Fruit fly (Drosophila melanogaster) whole organism, embryonic: Measurements from ENCODE around the gene Yif1.

Source experiments
- Ada2b ChIP-seq: fragments of 200-800 bp; sonication (Bioruptor generic); IDR thresholded peaks from 2 replicates; pipeline ENCODE4 v1.3.6; 2022; ENCODE audit warnings: missing biosample characterization, missing genetic modification characterization
- Adf1 ChIP-seq: fragments of 200-800 bp; sonication (Bioruptor generic); IDR thresholded peaks from 2 replicates; pipeline ENCODE4 v1.3.6; 2022; ENCODE audit warnings: missing biosample characterization, missing genetic modification characterization
- Atf-2 ChIP-seq: fragments of 200-800 bp; sonication (Bioruptor generic); optimal IDR thresholded peaks from 2 replicates; lab custom pipeline; 2016; ENCODE audit warnings: missing biosample characterization, missing genetic modification characterization
- Atf6 ChIP-seq: fragments of 200-800 bp; sonication (Bioruptor generic); IDR thresholded peaks from 2 replicates; pipeline ENCODE4 v1.3.6; 2022; ENCODE audit warnings: missing biosample characterization, missing genetic modification characterization
- CG10565 ChIP-seq: fragments of 200-800 bp; sonication (Bioruptor generic); optimal IDR thresholded peaks from 3 replicates; lab custom pipeline; 2016; ENCODE audit warnings: missing biosample characterization, mild to moderate bottlenecking, missing genetic modification characterization
- CG12071 ChIP-seq: fragments of 200-800 bp; sonication (Bioruptor generic); optimal IDR thresholded peaks from 3 replicates; lab custom pipeline; 2018; ENCODE audit warnings: missing biosample characterization, mild to moderate bottlenecking, missing genetic modification characterization
- CG12104 ChIP-seq: fragments of 200-800 bp; sonication (Bioruptor generic); optimal IDR thresholded peaks from 3 replicates; lab custom pipeline; 2016; ENCODE audit warnings: missing biosample characterization, missing genetic modification characterization
- CG12769 ChIP-seq: fragments of 200-800 bp; sonication (Bioruptor generic); optimal IDR thresholded peaks from 2 replicates; lab custom pipeline; 2019; ENCODE audit warnings: missing biosample characterization, mild to moderate bottlenecking, missing genetic modification characterization, moderate library complexity
- CG13123 ChIP-seq: fragments of 200-800 bp; sonication (Bioruptor generic); optimal IDR thresholded peaks from 2 replicates; lab custom pipeline; 2016; ENCODE audit warnings: missing biosample characterization, missing genetic modification characterization
- CG13894 ChIP-seq: fragments of 200-800 bp; sonication (Bioruptor generic); optimal IDR thresholded peaks from 3 replicates; lab custom pipeline; 2018; ENCODE audit warnings: missing biosample characterization, mild to moderate bottlenecking, missing genetic modification characterization, moderate library complexity
- CG14014 ChIP-seq: fragments of 200-800 bp; sonication (Bioruptor generic); IDR thresholded peaks from 2 replicates; pipeline ENCODE4 v1.3.6; 2022; ENCODE audit warnings: missing biosample characterization, missing genetic modification characterization
- CG1647 ChIP-seq: fragments of 200-800 bp; sonication (Bioruptor generic); optimal IDR thresholded peaks from 3 replicates; lab custom pipeline; 2016; ENCODE audit warnings: missing biosample characterization, missing genetic modification characterization
- CG16779 ChIP-seq: fragments of 200-800 bp; sonication (Bioruptor generic); IDR thresholded peaks from 2 replicates; pipeline ENCODE4 v1.3.6; 2022; ENCODE audit warnings: missing biosample characterization, missing genetic modification characterization
- CG16863 ChIP-seq: fragments of 200-800 bp; sonication (Bioruptor generic); optimal IDR thresholded peaks from 3 replicates; lab custom pipeline; 2016; ENCODE audit warnings: missing biosample characterization, missing genetic modification characterization
- CG17328 ChIP-seq: fragments of 200-800 bp; sonication (Bioruptor generic); IDR thresholded peaks from 2 replicates; pipeline ENCODE4 v1.3.6; 2022; ENCODE audit warnings: missing biosample characterization, missing genetic modification characterization
- CG17829 ChIP-seq: fragments of 200-800 bp; optimal IDR thresholded peaks from 2 replicates; lab custom pipeline; 2019; ENCODE audit warnings: missing biosample characterization, mild to moderate bottlenecking, missing genetic modification characterization, moderate library complexity
- CG2712 ChIP-seq: fragments of 200-800 bp; optimal IDR thresholded peaks from 3 replicates; lab custom pipeline; 2019; ENCODE audit warnings: missing biosample characterization, mild to moderate bottlenecking, missing genetic modification characterization, moderate library complexity
- CG30403 ChIP-seq: fragments of 200-800 bp; sonication (Bioruptor generic); optimal IDR thresholded peaks from 3 replicates; lab custom pipeline; 2016; ENCODE audit warnings: missing biosample characterization, missing genetic modification characterization
- CG3281 ChIP-seq: fragments of 200-800 bp; sonication (Bioruptor generic); optimal IDR thresholded peaks from 3 replicates; lab custom pipeline; 2017; ENCODE audit warnings: missing biosample characterization, mild to moderate bottlenecking, missing genetic modification characterization
- CG34422 ChIP-seq: fragments of 200-800 bp; sonication (Bioruptor generic); IDR thresholded peaks from 3 replicates; pipeline ENCODE4 v1.3.6; 2022; ENCODE audit warnings: missing biosample characterization, missing genetic modification characterization
- CG6272 ChIP-seq: fragments of 200-800 bp; sonication (Bioruptor generic); IDR thresholded peaks from 2 replicates; pipeline ENCODE4 v1.3.6; 2022; ENCODE audit warnings: missing biosample characterization, missing genetic modification characterization
- CG6683 ChIP-seq: fragments of 200-800 bp; sonication (Bioruptor generic); optimal IDR thresholded peaks from 2 replicates; lab custom pipeline; 2017; ENCODE audit warnings: missing biosample characterization, mild to moderate bottlenecking, missing genetic modification characterization, missing genetic modification reagents
- CG8944 ChIP-seq: fragments of 200-800 bp; sonication (Bioruptor generic); optimal IDR thresholded peaks from 3 replicates; lab custom pipeline; 2016; ENCODE audit warnings: missing biosample characterization, missing genetic modification characterization
- CG9932 ChIP-seq: fragments of 200-800 bp; sonication (Bioruptor generic); IDR thresholded peaks from 2 replicates; pipeline ENCODE4 v1.3.6; 2022; ENCODE audit warnings: missing biosample characterization, missing genetic modification characterization
- Dad ChIP-seq: fragments of 200-800 bp; sonication (Bioruptor generic); optimal IDR thresholded peaks from 3 replicates; lab custom pipeline; 2016; ENCODE audit warnings: missing biosample characterization, missing genetic modification characterization
- Deaf1 ChIP-seq: fragments of 200-800 bp; optimal IDR thresholded peaks from 3 replicates; lab custom pipeline; 2019; ENCODE audit warnings: missing biosample characterization, mild to moderate bottlenecking, missing genetic modification characterization, moderate library complexity
- Fer1 ChIP-seq: fragments of 200-800 bp; sonication (Bioruptor generic); optimal IDR thresholded peaks from 2 replicates; lab custom pipeline; 2017; ENCODE audit warnings: missing biosample characterization, mild to moderate bottlenecking, missing genetic modification characterization
- GATAe ChIP-seq: fragments of 200-800 bp; sonication (Bioruptor generic); conservative IDR thresholded peaks from 2 replicates; pipeline ENCODE4 v1.3.6; 2022; ENCODE audit warnings: missing biosample characterization, missing genetic modification characterization
- HmgD ChIP-seq: fragments of 200-800 bp; sonication (Bioruptor generic); optimal IDR thresholded peaks from 3 replicates; lab custom pipeline; 2016; ENCODE audit warnings: missing biosample characterization, missing genetic modification characterization
- Hr78 ChIP-seq, 2 experiments: fragments of 200-800 bp in 1 of 2; fragments of >200 bp in 1 of 2; sonication (Bioruptor generic) in 1 of 2; optimal IDR thresholded peaks; 2 replicates each; lab custom pipeline; 2017 to 2019; ENCODE audit warnings: missing biosample characterization in 2 of 2, missing genetic modification characterization in 2 of 2, mild to moderate bottlenecking in 1 of 2, moderate library complexity in 1 of 2
- Jarid2 ChIP-seq: fragments of 200-800 bp; sonication (Bioruptor generic); optimal IDR thresholded peaks from 3 replicates; lab custom pipeline; 2017; ENCODE audit warnings: mild to moderate bottlenecking, missing biosample characterization, missing genetic modification reagents, missing genetic modification characterization
- Sox102F ChIP-seq: fragments of 200-800 bp; sonication (Bioruptor generic); optimal IDR thresholded peaks from 2 replicates; lab custom pipeline; 2018; ENCODE audit warnings: missing biosample characterization, mild to moderate bottlenecking, missing genetic modification characterization, moderate library complexity
- Sry-β ChIP-seq: fragments of 200-800 bp; sonication (Bioruptor generic); optimal IDR thresholded peaks from 2 replicates; lab custom pipeline; 2018; ENCODE audit warnings: missing biosample characterization, mild to moderate bottlenecking, missing genetic modification characterization, moderate library complexity
- Xrp1 ChIP-seq: fragments of 200-800 bp; sonication (Bioruptor generic); IDR thresholded peaks from 2 replicates; pipeline ENCODE4 v1.3.6; 2022; ENCODE audit warnings: missing biosample characterization, missing genetic modification characterization
- YL-1 ChIP-seq: fragments of 200-800 bp; sonication (Bioruptor generic); optimal IDR thresholded peaks from 3 replicates; lab custom pipeline; 2017; ENCODE audit warnings: missing biosample characterization, mild to moderate bottlenecking, missing genetic modification characterization
- abd-A ChIP-seq: fragments of 200-800 bp; sonication (Bioruptor generic); optimal IDR thresholded peaks from 3 replicates; lab custom pipeline; 2019; ENCODE audit warnings: missing biosample characterization, mild to moderate bottlenecking, missing genetic modification characterization, moderate library complexity
- chinmo ChIP-seq: fragments of 200-800 bp; sonication (Bioruptor generic); IDR thresholded peaks from 4 replicates; pipeline ENCODE4 v1.3.6; 2022; ENCODE audit warnings: missing biosample characterization, missing genetic modification characterization; ENCODE audit not compliant: partially characterized antibody
- crc ChIP-seq: fragments of 200-800 bp; sonication (Bioruptor generic); optimal IDR thresholded peaks from 2 replicates; lab custom pipeline; 2016; ENCODE audit warnings: missing biosample characterization, missing genetic modification characterization
- disco-r ChIP-seq: fragments of 200-800 bp; sonication (Bioruptor generic); optimal IDR thresholded peaks from 2 replicates; lab custom pipeline; 2016; ENCODE audit warnings: missing biosample characterization, missing genetic modification characterization
- esg ChIP-seq: fragments of 200-800 bp; sonication (Bioruptor generic); conservative IDR thresholded peaks from 2 replicates; pipeline ENCODE4 v1.3.6; 2022; ENCODE audit warnings: missing biosample characterization, missing genetic modification characterization
- ewg ChIP-seq: fragments of 200-800 bp; sonication (Bioruptor generic); optimal IDR thresholded peaks from 3 replicates; lab custom pipeline; 2017; ENCODE audit warnings: mild to moderate bottlenecking, missing biosample characterization, missing genetic modification reagents, missing genetic modification characterization
- fd3F ChIP-seq: fragments of 200-800 bp; sonication (Bioruptor generic); optimal IDR thresholded peaks from 2 replicates; lab custom pipeline; 2018; ENCODE audit warnings: missing biosample characterization, mild to moderate bottlenecking, missing genetic modification characterization, moderate library complexity
- grn ChIP-seq: fragments of 200-800 bp; sonication (Bioruptor generic); optimal IDR thresholded peaks from 3 replicates; lab custom pipeline; 2017; ENCODE audit warnings: missing biosample characterization, missing genetic modification characterization
- gsb-n ChIP-seq: fragments of 200-800 bp; sonication (Bioruptor generic); optimal IDR thresholded peaks from 3 replicates; lab custom pipeline; 2018; ENCODE audit warnings: missing biosample characterization, mild to moderate bottlenecking, missing genetic modification characterization
- hth ChIP-seq: fragments of >200 bp; optimal IDR thresholded peaks from 2 replicates; lab custom pipeline; 2017; ENCODE audit warnings: inconsistent platforms
- mld ChIP-seq: fragments of 200-800 bp; sonication (Bioruptor generic); IDR thresholded peaks from 3 replicates; pipeline ENCODE4 v1.3.6; 2022; ENCODE audit warnings: missing biosample characterization, missing genetic modification characterization; ENCODE audit not compliant: partially characterized antibody
- onecut ChIP-seq: fragments of 200-800 bp; sonication (Bioruptor generic); IDR thresholded peaks from 2 replicates; pipeline ENCODE4 v1.3.6; 2022; ENCODE audit warnings: missing biosample characterization, missing genetic modification characterization
- pfk ChIP-seq: fragments of 200-800 bp; sonication (Bioruptor generic); optimal IDR thresholded peaks from 2 replicates; lab custom pipeline; 2018; ENCODE audit warnings: missing biosample characterization, mild to moderate bottlenecking, missing genetic modification characterization, moderate library complexity
- scrt ChIP-seq: fragments of 200-800 bp; sonication (Bioruptor generic); optimal IDR thresholded peaks from 2 replicates; lab custom pipeline; 2018; ENCODE audit warnings: missing biosample characterization, mild to moderate bottlenecking, missing genetic modification characterization, moderate library complexity
- tgo ChIP-seq: fragments of 200-800 bp; sonication (Bioruptor generic); IDR thresholded peaks from 3 replicates; pipeline ENCODE4 v1.3.6; 2022; ENCODE audit warnings: missing biosample characterization, missing genetic modification characterization
- tio ChIP-seq: fragments of 200-800 bp; sonication (Bioruptor generic); optimal IDR thresholded peaks from 2 replicates; lab custom pipeline; 2017; ENCODE audit warnings: missing biosample characterization, missing genetic modification characterization, inconsistent platforms
- vvl ChIP-seq: fragments of 200-800 bp; sonication (Bioruptor generic); IDR thresholded peaks from 2 replicates; pipeline ENCODE4 v1.3.6; 2022; ENCODE audit warnings: missing biosample characterization, missing genetic modification characterization

Gene Yif1

DNA sequence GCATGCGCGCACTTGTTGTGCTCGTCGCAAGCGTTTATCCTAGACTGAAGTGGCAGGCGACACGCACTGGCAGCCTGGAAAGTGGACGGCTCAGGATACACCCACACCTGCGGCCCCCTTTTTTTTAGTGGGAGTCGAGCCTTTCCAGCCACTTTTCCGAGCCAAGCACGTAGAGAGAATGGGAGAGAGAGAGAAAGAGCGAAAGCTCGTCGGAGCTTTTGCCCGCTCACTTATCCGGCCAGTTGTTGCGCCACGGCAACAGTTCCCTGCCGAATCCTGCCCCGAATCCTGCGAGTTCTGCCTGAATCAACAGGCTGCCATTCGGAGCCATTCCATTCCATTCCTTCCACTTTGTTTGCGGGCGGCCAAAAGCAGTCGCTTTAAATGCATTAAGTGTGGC is 35.7 kb upstream of the Yif1 start, which contains the start of gene beat-VII (continued):
- no peak for TF ChIP-seq CG17328 (GFP tag; lab: Robert Waterston, UW)
- TF ChIP-seq YL-1 (GFP tag; lab: Kevin White, UChicago) = no peak
- no peak for TF ChIP-seq GATAe (GFP tag; lab: Robert Waterston, UW)
- no peak for TF ChIP-seq vvl (GFP tag; lab: Robert Waterston, UW)
- no peak for TF ChIP-seq CG2712 (tag; lab: Kevin White, UChicago)
- no peak for TF ChIP-seq grn (GFP tag; lab: Kevin White, UChicago)
- peak; percentile 74 for TF ChIP-seq Deaf1 (tag; lab: Kevin White, UChicago)
- TF ChIP-seq abd-A (tag; lab: Kevin White, UChicago) = peak; percentile 9
- no peak for TF ChIP-seq CG12071 (GFP tag; lab: Kevin White, UChicago)
- peak; percentile 2 for TF ChIP-seq ewg (GFP tag; lab: Kevin White, UChicago)
- peak; percentile 100 for TF ChIP-seq scrt
- TF ChIP-seq CG1647 (GFP tag; lab: Kevin White, UChicago) = no peak
- TF ChIP-seq Atf6 (GFP tag; lab: Robert Waterston, UW) = no peak
- TF ChIP-seq fd3F (GFP tag; lab: Kevin White, UChicago) = no peak
- TF ChIP-seq hth (lab: Kevin White, UChicago) = no peak
- TF ChIP-seq disco-r (GFP tag; lab: Kevin White, UChicago) = no peak
- TF ChIP-seq CG12104 (GFP tag; lab: Kevin White, UChicago) = no peak
- no peak for TF ChIP-seq CG16863 (GFP tag; lab: Kevin White, UChicago)
- no peak for TF ChIP-seq CG3281 (GFP tag; lab: Kevin White, UChicago)
- TF ChIP-seq CG17829 (tag; lab: Kevin White, UChicago) = no peak
- TF ChIP-seq chinmo (GFP tag; lab: Robert Waterston, UW) = 0 out of 4 replicates have a peak, but pooled peaks have one; percentile 56
- no peak for TF ChIP-seq CG13894 (tag; lab: Kevin White, UChicago)
- TF ChIP-seq mld (GFP tag; lab: Robert Waterston, UW) = no peak
- TF ChIP-seq CG16779 (GFP tag; lab: Robert Waterston, UW) = peak; percentile 77; the same call in 1 of the 2 replicates
- no peak for TF ChIP-seq pfk (GFP tag; lab: Kevin White, UChicago)
- no peak for TF ChIP-seq Atf-2 (GFP tag; lab: Kevin White, UChicago)
- 0 out of 2 replicates have a peak, but pooled peaks have one; percentile 21 for TF ChIP-seq CG9932 (GFP tag; lab: Robert Waterston, UW)
- TF ChIP-seq Dad (GFP tag; lab: Kevin White, UChicago) = no peak
- TF ChIP-seq Fer1 = no peak
- TF ChIP-seq Hr78 (GFP tag; optimal IDR thresholded peaks at IDR 0.05; lab: Kevin White, UChicago) = no peak
- no peak for TF ChIP-seq crc (GFP tag; lab: Kevin White, UChicago)
- peak; percentile 18 for TF ChIP-seq Jarid2 (GFP tag; lab: Kevin White, UChicago)
- TF ChIP-seq CG12769 (tag; lab: Kevin White, UChicago) = no peak
- TF ChIP-seq, all 482 proteins: peak for 10

DNA sequence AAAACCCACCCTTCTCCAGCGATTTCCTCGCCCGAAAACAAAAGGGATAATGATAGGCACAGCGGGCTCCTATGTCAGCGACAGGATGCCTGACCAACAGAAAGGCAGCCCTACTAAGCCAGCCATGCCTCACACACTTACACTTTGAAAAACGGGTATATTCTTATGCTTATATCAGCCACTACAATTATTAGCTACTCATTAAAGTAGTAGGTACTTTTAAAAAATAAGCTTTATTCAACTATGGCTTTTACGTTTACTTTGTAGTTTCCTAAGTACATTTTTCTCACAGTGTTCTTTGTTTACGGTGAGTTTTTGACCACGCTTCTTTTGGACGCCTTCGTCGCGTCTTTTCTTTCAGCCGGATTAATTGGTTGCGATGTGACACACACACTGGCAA is 27.5 kb upstream of the Yif1 start:
- no peak for TF ChIP-seq CG13123 (GFP tag; lab: Kevin White, UChicago)
- TF ChIP-seq Ada2b (GFP tag; lab: Robert Waterston, UW) = 0 out of 2 replicates have a peak, but pooled peaks have one; percentile 19
- TF ChIP-seq CG8944 (GFP tag; lab: Kevin White, UChicago) = no peak
- TF ChIP-seq tgo = no peak
- TF ChIP-seq gsb-n (tag; lab: Kevin White, UChicago) = no peak
- no peak for TF ChIP-seq onecut (GFP tag; lab: Robert Waterston, UW)
- TF ChIP-seq tio (GFP tag; lab: Kevin White, UChicago) = no peak
- no peak; the same call in 1 of the 2 replicates for TF ChIP-seq CG14014
- TF ChIP-seq CG6272 (GFP tag; lab: Robert Waterston, UW) = no peak
- peak; percentile 0 for TF ChIP-seq CG30403 (GFP tag; lab: Kevin White, UChicago)
- no peak for TF ChIP-seq esg (GFP tag; lab: Robert Waterston, UW)
- TF ChIP-seq Xrp1 (GFP tag; lab: Robert Waterston, UW) = no peak
- no peak for TF ChIP-seq Sry-β
- no peak for TF ChIP-seq HmgD (GFP tag; lab: Kevin White, UChicago)
- TF ChIP-seq Sox102F = no peak
- TF ChIP-seq Adf1 (GFP tag; lab: Robert Waterston, UW) = no peak
- TF ChIP-seq CG34422 (GFP tag; lab: Robert Waterston, UW) = no peak
- TF ChIP-seq CG10565 (GFP tag; lab: Kevin White, UChicago) = no peak
- TF ChIP-seq CG6683 = no peak
